Fruit fly (Drosophila melanogaster) whole organism, embryonic: ENCODE data around the gene CG34107.

Experiments used
- B-H2 ChIP-seq: fragments of 200-800 bp; sonication (Bioruptor generic); optimal IDR thresholded peaks from 2 replicates; lab custom pipeline; 2018; ENCODE audit warnings: missing biosample characterization, mild to moderate bottlenecking, missing genetic modification characterization
- BtbVII ChIP-seq: fragments of 200-800 bp; sonication (Bioruptor generic); optimal IDR thresholded peaks from 3 replicates; lab custom pipeline; 2017; ENCODE audit warnings: missing biosample characterization, mild to moderate bottlenecking, missing genetic modification characterization
- CG10462 ChIP-seq: fragments of 200-800 bp; sonication (Bioruptor generic); optimal IDR thresholded peaks from 2 replicates; lab custom pipeline; 2016; ENCODE audit warnings: missing biosample characterization, missing genetic modification characterization
- CG11247 ChIP-seq: fragments of 200-800 bp; sonication (Bioruptor generic); IDR thresholded peaks from 2 replicates; pipeline ENCODE4 v1.3.6; 2022; ENCODE audit warnings: missing biosample characterization, missing genetic modification characterization
- CG12659 ChIP-seq: fragments of 200-800 bp; sonication (Bioruptor generic); optimal IDR thresholded peaks from 3 replicates; lab custom pipeline; 2017; ENCODE audit warnings: mild to moderate bottlenecking, missing biosample characterization, missing genetic modification reagents, missing genetic modification characterization
- CG13287 ChIP-seq: fragments of 200-800 bp; sonication (Bioruptor generic); IDR thresholded peaks from 2 replicates; pipeline ENCODE4 v1.3.6; 2022; ENCODE audit warnings: missing biosample characterization, missing genetic modification characterization; ENCODE audit not compliant: partially characterized antibody
- CG13624 ChIP-seq: fragments of 200-800 bp; sonication (Bioruptor generic); optimal IDR thresholded peaks from 2 replicates; lab custom pipeline; 2016; ENCODE audit warnings: missing biosample characterization, missing genetic modification characterization
- CG14014 ChIP-seq: fragments of 200-800 bp; sonication (Bioruptor generic); IDR thresholded peaks from 2 replicates; pipeline ENCODE4 v1.3.6; 2022; ENCODE audit warnings: missing biosample characterization, missing genetic modification characterization
- CG14965 ChIP-seq: fragments of 200-800 bp; sonication (Bioruptor generic); optimal IDR thresholded peaks from 2 replicates; lab custom pipeline; 2016; ENCODE audit warnings: missing biosample characterization, missing genetic modification characterization, borderline replicate concordance
- CG15601 ChIP-seq: fragments of 200-800 bp; sonication (Bioruptor generic); optimal IDR thresholded peaks from 3 replicates; lab custom pipeline; 2019; ENCODE audit warnings: missing biosample characterization, mild to moderate bottlenecking, missing genetic modification characterization, moderate library complexity
- CG17359 ChIP-seq: fragments of 200-800 bp; sonication (Bioruptor generic); optimal IDR thresholded peaks from 3 replicates; lab custom pipeline; 2018; ENCODE audit warnings: missing biosample characterization, mild to moderate bottlenecking, missing genetic modification characterization, moderate library complexity
- CG3163 ChIP-seq: fragments of 200-800 bp; sonication (Bioruptor generic); optimal IDR thresholded peaks from 3 replicates; lab custom pipeline; 2016; ENCODE audit warnings: missing biosample characterization, missing genetic modification characterization
- CG34224 ChIP-seq: fragments of 200-800 bp; sonication (Bioruptor generic); IDR thresholded peaks from 3 replicates; pipeline ENCODE4 v1.3.6; 2022; ENCODE audit warnings: missing biosample characterization, missing genetic modification characterization; ENCODE audit not compliant: partially characterized antibody
- CG34376 ChIP-seq: fragments of 200-800 bp; sonication (Bioruptor generic); optimal IDR thresholded peaks from 2 replicates; lab custom pipeline; 2018; ENCODE audit warnings: missing biosample characterization, mild to moderate bottlenecking, missing genetic modification characterization
- CG4854 ChIP-seq: fragments of 200-800 bp; sonication (Bioruptor generic); optimal IDR thresholded peaks from 2 replicates; lab custom pipeline; 2016; ENCODE audit warnings: missing biosample characterization, missing genetic modification characterization, inconsistent platforms
- CG9817 ChIP-seq: fragments of 200-800 bp; sonication (Bioruptor generic); optimal IDR thresholded peaks from 2 replicates; lab custom pipeline; 2018; ENCODE audit warnings: missing biosample characterization, mild to moderate bottlenecking, missing genetic modification characterization, moderate library complexity
- Dip2 ChIP-seq: fragments of 200-800 bp; sonication (Bioruptor generic); IDR thresholded peaks from 2 replicates; pipeline ENCODE4 v1.3.6; 2022; ENCODE audit warnings: missing biosample characterization, missing genetic modification characterization
- E2f2 ChIP-seq: fragments of 200-800 bp; sonication (Bioruptor generic); IDR thresholded peaks from 2 replicates; pipeline ENCODE4 v1.3.6; 2022; ENCODE audit warnings: missing biosample characterization, missing genetic modification characterization
- Eip74EF ChIP-seq, 2 experiments: fragments of 200-800 bp in 1 of 2; fragments of >200 bp in 1 of 2; sonication (Bioruptor generic) in 1 of 2; optimal IDR thresholded peaks; 2 replicates each; lab custom pipeline; 2017 to 2019; ENCODE audit warnings: missing biosample characterization in 2 of 2, missing genetic modification characterization in 2 of 2, mild to moderate bottlenecking in 1 of 2, moderate library complexity in 1 of 2
- Hr78 ChIP-seq, 2 experiments: fragments of 200-800 bp in 1 of 2; fragments of >200 bp in 1 of 2; sonication (Bioruptor generic) in 1 of 2; optimal IDR thresholded peaks; 2 replicates each; lab custom pipeline; 2017 to 2019; ENCODE audit warnings: missing biosample characterization in 2 of 2, missing genetic modification characterization in 2 of 2, mild to moderate bottlenecking in 1 of 2, moderate library complexity in 1 of 2
- Jarid2 ChIP-seq: fragments of 200-800 bp; sonication (Bioruptor generic); optimal IDR thresholded peaks from 3 replicates; lab custom pipeline; 2017; ENCODE audit warnings: mild to moderate bottlenecking, missing biosample characterization, missing genetic modification reagents, missing genetic modification characterization
- Med ChIP-seq: fragments of 200-800 bp; sonication (Bioruptor generic); peaks from one replicate; lab custom pipeline; 2016; ENCODE audit warnings: missing biosample characterization, missing genetic modification characterization, mild to moderate bottlenecking, inconsistent platforms, moderate library complexity
- NfI ChIP-seq: fragments of 200-800 bp; sonication (Bioruptor generic); optimal IDR thresholded peaks from 3 replicates; lab custom pipeline; 2018; ENCODE audit warnings: missing biosample characterization, mild to moderate bottlenecking, missing genetic modification characterization, moderate library complexity
- Oli ChIP-seq: fragments of 200-800 bp; sonication (Bioruptor generic); optimal IDR thresholded peaks from 2 replicates; lab custom pipeline; 2018; ENCODE audit warnings: missing biosample characterization, mild to moderate bottlenecking, missing genetic modification characterization, moderate library complexity
- Tbp ChIP-seq: fragments of >200 bp; optimal IDR thresholded peaks from 2 replicates; lab custom pipeline; 2018; ENCODE audit warnings: missing biosample characterization, missing genetic modification characterization
- Trl ChIP-seq, 3 experiments: fragments of >200 bp in 2 of 3; fragments of 200-800 bp in 1 of 3; sonication (Bioruptor generic) in 1 of 3; optimal IDR thresholded peaks; 2 replicates in 1 of 3; 3 replicates in 2 of 3; lab custom pipeline; 2016 to 2017; ENCODE audit warnings: missing biosample characterization in 1 of 3, missing genetic modification characterization in 1 of 3
- abd-A ChIP-seq: fragments of 200-800 bp; sonication (Bioruptor generic); optimal IDR thresholded peaks from 3 replicates; lab custom pipeline; 2019; ENCODE audit warnings: missing biosample characterization, mild to moderate bottlenecking, missing genetic modification characterization, moderate library complexity
- bbx ChIP-seq: fragments of 200-800 bp; sonication (Bioruptor generic); IDR thresholded peaks from 2 replicates; pipeline ENCODE4 v1.3.6; 2022; ENCODE audit warnings: missing biosample characterization, missing genetic modification characterization; ENCODE audit not compliant: partially characterized antibody
- bsh ChIP-seq, 2 experiments: fragments of 200-800 bp; sonication (Bioruptor generic); optimal IDR thresholded peaks; 2 replicates each; lab custom pipeline; 2017 to 2018; ENCODE audit warnings: mild to moderate bottlenecking in 2 of 2, missing biosample characterization in 2 of 2, missing genetic modification characterization in 2 of 2, moderate library complexity in 1 of 2
- ci ChIP-seq: fragments of 200-800 bp; sonication (Bioruptor generic); IDR thresholded peaks from 3 replicates; pipeline ENCODE4 v1.3.6; 2022; ENCODE audit warnings: missing biosample characterization, missing genetic modification characterization
- dmrt99B ChIP-seq: fragments of 200-800 bp; sonication (Bioruptor generic); optimal IDR thresholded peaks from 2 replicates; lab custom pipeline; 2018; ENCODE audit warnings: missing biosample characterization, mild to moderate bottlenecking, missing genetic modification characterization, moderate library complexity
- ems ChIP-seq: fragments of 200-800 bp; sonication (Bioruptor generic); optimal IDR thresholded peaks from 3 replicates; lab custom pipeline; 2016; ENCODE audit warnings: missing biosample characterization, missing genetic modification characterization
- fu2 ChIP-seq: fragments of 200-800 bp; sonication (Bioruptor generic); optimal IDR thresholded peaks from 2 replicates; lab custom pipeline; 2016; ENCODE audit warnings: missing biosample characterization, missing genetic modification characterization
- grau ChIP-seq: fragments of 200-800 bp; optimal IDR thresholded peaks from 3 replicates; lab custom pipeline; 2019; ENCODE audit warnings: missing biosample characterization, mild to moderate bottlenecking, missing genetic modification characterization, moderate library complexity
- grn ChIP-seq: fragments of 200-800 bp; sonication (Bioruptor generic); optimal IDR thresholded peaks from 3 replicates; lab custom pipeline; 2017; ENCODE audit warnings: missing biosample characterization, missing genetic modification characterization
- kni ChIP-seq: fragments of 200-800 bp; sonication (Bioruptor generic); optimal IDR thresholded peaks from 3 replicates; lab custom pipeline; 2017; ENCODE audit warnings: mild to moderate bottlenecking, missing biosample characterization, missing genetic modification reagents, missing genetic modification characterization
- lbe ChIP-seq: fragments of 200-800 bp; sonication (Bioruptor generic); optimal IDR thresholded peaks from 2 replicates; lab custom pipeline; 2016; ENCODE audit warnings: missing biosample characterization, mild to moderate bottlenecking, missing genetic modification characterization
- nom ChIP-seq: fragments of 200-800 bp; sonication (Bioruptor generic); optimal IDR thresholded peaks from 2 replicates; lab custom pipeline; 2017; ENCODE audit warnings: missing biosample characterization, missing genetic modification characterization, mild to moderate bottlenecking, moderate library complexity, missing genetic modification reagents
- oc ChIP-seq: fragments of 200-800 bp; sonication (Bioruptor generic); optimal IDR thresholded peaks from 2 replicates; lab custom pipeline; 2018; ENCODE audit warnings: missing biosample characterization, mild to moderate bottlenecking, missing genetic modification characterization, moderate library complexity
- psq ChIP-seq: fragments of 200-800 bp; sonication (Bioruptor generic); optimal IDR thresholded peaks from 2 replicates; lab custom pipeline; 2017; ENCODE audit warnings: missing biosample characterization, missing genetic modification characterization
- pzg ChIP-seq: fragments of 200-800 bp; sonication (Bioruptor generic); optimal IDR thresholded peaks from 3 replicates; lab custom pipeline; 2018; ENCODE audit warnings: missing biosample characterization, mild to moderate bottlenecking, missing genetic modification characterization, moderate library complexity
- salm ChIP-seq: fragments of 200-800 bp; sonication (Bioruptor generic); optimal IDR thresholded peaks from 2 replicates; lab custom pipeline; 2018; ENCODE audit warnings: missing biosample characterization, mild to moderate bottlenecking, missing genetic modification characterization
- sens ChIP-seq: fragments of 200-800 bp; sonication (Bioruptor generic); peaks from one replicate; lab custom pipeline; 2016; ENCODE audit warnings: missing biosample characterization, missing genetic modification characterization
- shn ChIP-seq: fragments of 200-800 bp; sonication (Bioruptor generic); optimal IDR thresholded peaks from 3 replicates; lab custom pipeline; 2016; ENCODE audit warnings: missing biosample characterization, missing genetic modification characterization
- stwl ChIP-seq: fragments of 200-800 bp; sonication (Bioruptor generic); optimal IDR thresholded peaks from 3 replicates; lab custom pipeline; 2018; ENCODE audit warnings: missing biosample characterization, mild to moderate bottlenecking, missing genetic modification characterization, moderate library complexity
- sug ChIP-seq: fragments of 200-800 bp; optimal IDR thresholded peaks from 2 replicates; lab custom pipeline; 2019; ENCODE audit warnings: missing biosample characterization, mild to moderate bottlenecking, missing genetic modification characterization, moderate library complexity
- trh ChIP-seq: fragments of 200-800 bp; sonication (Bioruptor generic); optimal IDR thresholded peaks from 2 replicates; lab custom pipeline; 2016; ENCODE audit warnings: missing biosample characterization, missing genetic modification characterization
- vfl ChIP-seq: fragments of 200-800 bp; sonication (Bioruptor generic); optimal IDR thresholded peaks from 2 replicates; lab custom pipeline; 2016; ENCODE audit warnings: missing biosample characterization, missing genetic modification characterization
- vvl ChIP-seq: fragments of 200-800 bp; sonication (Bioruptor generic); IDR thresholded peaks from 2 replicates; pipeline ENCODE4 v1.3.6; 2022; ENCODE audit warnings: missing biosample characterization, missing genetic modification characterization

CG34107 gene

DNA sequence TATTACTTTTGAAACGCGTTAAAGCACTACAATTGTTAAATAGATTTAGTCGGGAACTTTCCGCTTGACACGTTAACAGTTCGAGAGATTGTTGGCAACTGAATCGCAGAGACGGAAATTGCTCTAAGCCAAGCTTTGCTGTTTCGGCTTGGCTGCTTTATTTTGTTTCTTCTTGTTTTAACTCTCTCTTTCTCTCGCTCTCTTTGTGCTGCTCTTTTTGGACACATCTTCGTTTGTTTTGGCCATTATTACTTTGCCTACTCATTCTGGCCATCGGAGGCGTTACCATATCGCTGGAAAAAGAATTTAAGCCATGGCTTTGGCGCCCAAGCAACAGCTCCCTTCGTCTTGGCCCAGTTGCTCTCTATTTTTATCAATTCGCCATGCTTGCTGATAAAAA is 35.2 kb upstream of the CG34107 start, which contains the start of gene CG12814:
TSS of gene CG12814 (minus strand) at position 84 of the 400 bp plus-strand sequence.
- TF ChIP-seq E2f2 (GFP tag; lab: Robert Waterston, UW) = peak; percentile 87
- TF ChIP-seq CG9817 (tag; lab: Kevin White, UChicago) = no peak
- no peak for TF ChIP-seq shn (GFP tag; lab: Kevin White, UChicago)
- peak; percentile 73 for TF ChIP-seq Jarid2 (GFP tag; lab: Kevin White, UChicago)
- peak; percentile 4 for TF ChIP-seq CG34376
- no peak for TF ChIP-seq CG4854 (GFP tag; lab: Kevin White, UChicago)
- peak; percentile 61 for TF ChIP-seq abd-A (tag; lab: Kevin White, UChicago)
- no peak for TF ChIP-seq trh
- peak; percentile 86 for TF ChIP-seq CG3163 (GFP tag; lab: Kevin White, UChicago)
- TF ChIP-seq Eip74EF (GFP tag; optimal IDR thresholded peaks at IDR 0.05; lab: Kevin White, UChicago) = peak in 1 of 2 experiments; percentile 7
- no peak for TF ChIP-seq grn (GFP tag; lab: Kevin White, UChicago)
- TF ChIP-seq ci = 0 out of 3 replicates have a peak, but pooled peaks have one; percentile 27
- no peak for TF ChIP-seq Hr78 (GFP tag; optimal IDR thresholded peaks at IDR 0.05; lab: Kevin White, UChicago)
- peak; percentile 98 for TF ChIP-seq psq
- peak; percentile 14 for TF ChIP-seq oc (tag; lab: Kevin White, UChicago)
- TF ChIP-seq grau (tag; lab: Kevin White, UChicago) = no peak
- TF ChIP-seq fu2 = no peak
- no peak for TF ChIP-seq Tbp (GFP tag; lab: Kevin White, UChicago)
- peak; percentile 7 for TF ChIP-seq CG13624 (GFP tag; lab: Kevin White, UChicago)
- TF ChIP-seq salm (tag; lab: Kevin White, UChicago) = no peak
- no peak for TF ChIP-seq Dip2 (GFP tag; lab: Robert Waterston, UW)
- TF ChIP-seq vvl = peak; percentile 11; the same call in 1 of the 2 replicates
- TF ChIP-seq pzg = peak; percentile 21
- peak; percentile 39; the same call in 1 of the 2 replicates for TF ChIP-seq CG13287
- TF ChIP-seq BtbVII (GFP tag; lab: Kevin White, UChicago) = no peak
- no peak for TF ChIP-seq CG15601 (tag; lab: Kevin White, UChicago)
- peak; percentile 41 for TF ChIP-seq kni (GFP tag; lab: Kevin White, UChicago)
- TF ChIP-seq nom (GFP tag; lab: Kevin White, UChicago) = peak; percentile 88
- TF ChIP-seq lbe (GFP tag; lab: Kevin White, UChicago) = peak; percentile 41
- peak; percentile 36 for TF ChIP-seq Med
- TF ChIP-seq B-H2 (GFP tag; lab: Kevin White, UChicago) = no peak
- no peak for TF ChIP-seq ems (GFP tag; lab: Kevin White, UChicago)
- no peak for TF ChIP-seq vfl (GFP tag; lab: Kevin White, UChicago)
- peak; percentile 0 for TF ChIP-seq CG12659 (GFP tag; lab: Kevin White, UChicago)
- TF ChIP-seq CG10462 = no peak
- peak; percentile 14 for TF ChIP-seq sens
- TF ChIP-seq bsh (GFP tag; optimal IDR thresholded peaks at IDR 0.05; lab: Kevin White, UChicago) = peak in 1 of 2 experiments; percentile 72
- TF ChIP-seq Oli (tag; lab: Kevin White, UChicago) = no peak
- TF ChIP-seq CG14014 (GFP tag; lab: Robert Waterston, UW) = no peak; the same call in 1 of the 2 replicates
- peak; percentile 7 for TF ChIP-seq dmrt99B (tag; lab: Kevin White, UChicago)
- TF ChIP-seq stwl (tag; lab: Kevin White, UChicago) = peak; percentile 8
- no peak for TF ChIP-seq sug (tag; lab: Kevin White, UChicago)
- peak; percentile 33; the same call in 1 of the 3 replicates for TF ChIP-seq CG34224 (GFP tag; lab: Robert Waterston, UW)
- no peak for TF ChIP-seq NfI (GFP tag; lab: Kevin White, UChicago)
- no peak for TF ChIP-seq CG17359 (tag; lab: Kevin White, UChicago)
- no peak for TF ChIP-seq bbx (GFP tag; lab: Robert Waterston, UW)
- no peak for TF ChIP-seq CG11247 (GFP tag; lab: Robert Waterston, UW)
- no peak for TF ChIP-seq CG14965 (GFP tag; lab: Kevin White, UChicago)
- peak; percentile 55 to 78 for TF ChIP-seq Trl (optimal IDR thresholded peaks at IDR 0.05; lab: Kevin White, UChicago)
- peak; percentile 20 for TF ChIP-seq Trl (GFP tag; optimal IDR thresholded peaks at IDR 0.05; lab: Kevin White, UChicago)
